Fruit fly (Drosophila melanogaster): ENCODE data around the gene indra.

indra gene

dm6 chr3L:1313039-1313766 is 29.0 kb downstream of the indra start, which contains the start of the genes sturkopf and Herc4:
Gene sturkopf, minus strand, starts transcription at chr3L:1313377.
Gene Herc4, plus strand, starts transcription at chr3L:1313696.
- TF ChIP-seq Oaz (GFP tag; IDR thresholded peaks at IDR 0.05) (0 out of 2 replicates have a peak, but pooled peaks have one; percentile 16), ham (GFP tag; IDR thresholded peaks at IDR 0.05) (no peak), bab2 (GFP tag; optimal IDR thresholded peaks at IDR 0.05) (peak; percentile 69), CG2889 (GFP tag; IDR thresholded peaks at IDR 0.05) (peak; percentile 47; the same call in 1 of the 3 replicates), CG1529 (GFP tag; optimal IDR thresholded peaks at IDR 0.05) (peak; percentile 25), zf30C (GFP tag; optimal IDR thresholded peaks at IDR 0.05) (no peak), zfh1 (GFP tag; IDR thresholded peaks at IDR 0.05) (peak; percentile 52; the same call in 2 of the 3 replicates), Gsc (GFP tag; IDR thresholded peaks at IDR 0.05) (no peak), gem (tag; optimal IDR thresholded peaks at IDR 0.05) (peak; percentile 88), Spps (tag; optimal IDR thresholded peaks at IDR 0.05) (no peak), Sry-β (GFP tag; optimal IDR thresholded peaks at IDR 0.05) (peak; percentile 53), nerfin-2 (GFP tag; IDR thresholded peaks at IDR 0.05; ENCODE audit: partially characterized antibody) (no peak), Sox102F (GFP tag; optimal IDR thresholded peaks at IDR 0.05) (no peak), Elba2 (GFP tag; optimal IDR thresholded peaks at IDR 0.05) (no peak), sd (tag; optimal IDR thresholded peaks at IDR 0.05) (peak; percentile 22), Jarid2 (GFP tag; optimal IDR thresholded peaks at IDR 0.05) (no peak), CG43689 (GFP tag; IDR thresholded peaks at IDR 0.05) (no peak), Doc2 (GFP tag; IDR thresholded peaks at IDR 0.05) (no peak), odd (GFP tag; optimal IDR thresholded peaks at IDR 0.05) (no peak), grau (tag; optimal IDR thresholded peaks at IDR 0.05) (peak; percentile 78), B-H1 (GFP tag; IDR thresholded peaks at IDR 0.05) (peak; percentile 16; the same call in 1 of the 3 replicates), ro (GFP tag; IDR thresholded peaks at IDR 0.05) (peak; percentile 7; the same call in 1 of the 2 replicates), Pdp1 (GFP tag; optimal IDR thresholded peaks at IDR 0.05) (peak; percentile 60 to 87), Nf-YB (GFP tag; optimal IDR thresholded peaks at IDR 0.05) (peak; percentile 49), Dll (GFP tag; IDR thresholded peaks at IDR 0.05; ENCODE audit: partially characterized antibody) (no peak), croc (GFP tag; conservative IDR thresholded peaks at IDR 0.05) (no peak; the same call in 2 of the 3 replicates), CG16813 (GFP tag; IDR thresholded peaks at IDR 0.05; ENCODE audit: partially characterized antibody) (no peak), CG8388 (GFP tag; optimal IDR thresholded peaks at IDR 0.05) (peak; percentile 66), ttk (GFP tag; IDR thresholded peaks at IDR 0.05) (peak; percentile 39; the same call in 1 of the 2 replicates), HLH54F (GFP tag; optimal IDR thresholded peaks at IDR 0.05) (peak; percentile 81), CG10147 (GFP tag; optimal IDR thresholded peaks at IDR 0.05) (peak; percentile 55), Mrtf (GFP tag; IDR thresholded peaks at IDR 0.05) (peak; percentile 69), unpg (GFP tag; optimal IDR thresholded peaks at IDR 0.05) (peak; percentile 64), Fer2 (tag; optimal IDR thresholded peaks at IDR 0.05) (peak; percentile 31), TFAM (GFP tag; optimal IDR thresholded peaks at IDR 0.05) (no peak), CG7372 (GFP tag; IDR thresholded peaks at IDR 0.05) (peak; percentile 60), hkb (optimal IDR thresholded peaks at IDR 0.05) (no peak), hkb (GFP tag; IDR thresholded peaks at IDR 0.05) (no peak; the same call in 1 of the 2 replicates), Deaf1 (tag; optimal IDR thresholded peaks at IDR 0.05) (no peak), CG15073 (GFP tag; optimal IDR thresholded peaks at IDR 0.05) (no peak), CG4424 (GFP tag; optimal IDR thresholded peaks at IDR 0.05) (peak; percentile 71), Sry-δ (GFP tag; optimal IDR thresholded peaks at IDR 0.05) (peak; percentile 58), CG13775 (GFP tag; optimal IDR thresholded peaks at IDR 0.05) (peak; percentile 100), dmrt11E (tag; optimal IDR thresholded peaks at IDR 0.05) (peak; percentile 62), dysf (GFP tag; IDR thresholded peaks at IDR 0.05) (peak; percentile 61; the same call in 1 of the 3 replicates), CG14014 (GFP tag; IDR thresholded peaks at IDR 0.05) (peak; percentile 42), lilli (GFP tag; optimal IDR thresholded peaks at IDR 0.05) (peak; percentile 80), NC2β (GFP tag; optimal IDR thresholded peaks at IDR 0.05) (peak; percentile 54), CG12155 (GFP tag; optimal IDR thresholded peaks at IDR 0.05) (peak; percentile 73), CG4360 (GFP tag; IDR thresholded peaks at IDR 0.05) (no peak)

All from whole organism, embryonic.